Fruit fly (Drosophila melanogaster) whole organism, embryonic: ENCODE measurements around the gene CG31957.

Experiments used
- Ada2b ChIP-seq: fragments of 200-800 bp; sonication (Bioruptor generic); IDR thresholded peaks from 2 replicates; pipeline ENCODE4 v1.3.6; 2022; ENCODE audit warnings: missing biosample characterization, missing genetic modification characterization
- C15 ChIP-seq: fragments of 200-800 bp; sonication (Bioruptor generic); IDR thresholded peaks from 3 replicates; pipeline ENCODE4 v1.3.6; 2022; ENCODE audit warnings: missing biosample characterization, missing genetic modification characterization
- CG10274 ChIP-seq: fragments of 200-800 bp; sonication (Bioruptor generic); optimal IDR thresholded peaks from 3 replicates; lab custom pipeline; 2017; ENCODE audit warnings: missing biosample characterization, mild to moderate bottlenecking, missing genetic modification characterization
- CG10462 ChIP-seq: fragments of 200-800 bp; sonication (Bioruptor generic); optimal IDR thresholded peaks from 2 replicates; lab custom pipeline; 2016; ENCODE audit warnings: missing biosample characterization, missing genetic modification characterization
- CG10979 ChIP-seq: fragments of 200-800 bp; sonication (Bioruptor generic); optimal IDR thresholded peaks from 2 replicates; lab custom pipeline; 2018; ENCODE audit warnings: missing biosample characterization, mild to moderate bottlenecking, missing genetic modification characterization, moderate library complexity
- CG11247 ChIP-seq: fragments of 200-800 bp; sonication (Bioruptor generic); IDR thresholded peaks from 2 replicates; pipeline ENCODE4 v1.3.6; 2022; ENCODE audit warnings: missing biosample characterization, missing genetic modification characterization
- CG11696 ChIP-seq: fragments of 200-800 bp; sonication (Bioruptor generic); IDR thresholded peaks from 2 replicates; pipeline ENCODE4 v1.3.6; 2022; ENCODE audit warnings: missing biosample characterization, missing genetic modification characterization
- CG13296 ChIP-seq: fragments of 200-800 bp; sonication (Bioruptor generic); optimal IDR thresholded peaks from 3 replicates; lab custom pipeline; 2018; ENCODE audit warnings: missing biosample characterization, mild to moderate bottlenecking, missing genetic modification characterization
- CG13624 ChIP-seq: fragments of 200-800 bp; sonication (Bioruptor generic); optimal IDR thresholded peaks from 2 replicates; lab custom pipeline; 2016; ENCODE audit warnings: missing biosample characterization, missing genetic modification characterization
- CG14441 ChIP-seq: fragments of 200-800 bp; sonication (Bioruptor generic); IDR thresholded peaks from 2 replicates; pipeline ENCODE4 v1.3.6; 2022; ENCODE audit warnings: missing biosample characterization, missing genetic modification characterization
- CG16779 ChIP-seq: fragments of 200-800 bp; sonication (Bioruptor generic); IDR thresholded peaks from 2 replicates; pipeline ENCODE4 v1.3.6; 2022; ENCODE audit warnings: missing biosample characterization, missing genetic modification characterization
- CG17829 ChIP-seq: fragments of 200-800 bp; optimal IDR thresholded peaks from 2 replicates; lab custom pipeline; 2019; ENCODE audit warnings: missing biosample characterization, mild to moderate bottlenecking, missing genetic modification characterization, moderate library complexity
- CG1792 ChIP-seq: fragments of 200-800 bp; sonication (Bioruptor generic); optimal IDR thresholded peaks from 2 replicates; lab custom pipeline; 2016; ENCODE audit warnings: missing biosample characterization, missing genetic modification characterization
- CG2202 ChIP-seq: fragments of 200-800 bp; sonication (Bioruptor generic); optimal IDR thresholded peaks from 2 replicates; lab custom pipeline; 2018; ENCODE audit warnings: missing biosample characterization, mild to moderate bottlenecking, missing genetic modification characterization
- CG2712 ChIP-seq: fragments of 200-800 bp; optimal IDR thresholded peaks from 3 replicates; lab custom pipeline; 2019; ENCODE audit warnings: missing biosample characterization, mild to moderate bottlenecking, missing genetic modification characterization, moderate library complexity
- CG31388 ChIP-seq: fragments of 200-800 bp; sonication (Bioruptor generic); optimal IDR thresholded peaks from 2 replicates; lab custom pipeline; 2016; ENCODE audit warnings: missing biosample characterization, missing genetic modification characterization
- CG32772 ChIP-seq: fragments of 200-800 bp; sonication (Bioruptor generic); IDR thresholded peaks from 2 replicates; pipeline ENCODE4 v1.3.6; 2022; ENCODE audit warnings: missing biosample characterization, missing genetic modification characterization
- CG3838 ChIP-seq: fragments of 200-800 bp; sonication (Bioruptor generic); optimal IDR thresholded peaks from 3 replicates; lab custom pipeline; 2016; ENCODE audit warnings: missing biosample characterization, missing genetic modification characterization
- CG4282 ChIP-seq: fragments of 200-800 bp; sonication (Bioruptor generic); optimal IDR thresholded peaks from 2 replicates; lab custom pipeline; 2016; ENCODE audit warnings: missing biosample characterization, missing genetic modification characterization
- CG4707 ChIP-seq: fragments of 200-800 bp; sonication (Bioruptor generic); optimal IDR thresholded peaks from 2 replicates; lab custom pipeline; 2018; ENCODE audit warnings: missing biosample characterization, mild to moderate bottlenecking, missing genetic modification characterization, moderate library complexity
- CG7839 ChIP-seq: fragments of 200-800 bp; sonication (Bioruptor generic); optimal IDR thresholded peaks from 3 replicates; lab custom pipeline; 2018; ENCODE audit warnings: missing biosample characterization, mild to moderate bottlenecking, missing genetic modification characterization, moderate library complexity
- CG8388 ChIP-seq: fragments of 200-800 bp; sonication (Bioruptor generic); optimal IDR thresholded peaks from 2 replicates; lab custom pipeline; 2019; ENCODE audit warnings: missing biosample characterization, mild to moderate bottlenecking, missing genetic modification characterization, moderate library complexity
- CG9817 ChIP-seq: fragments of 200-800 bp; sonication (Bioruptor generic); optimal IDR thresholded peaks from 2 replicates; lab custom pipeline; 2018; ENCODE audit warnings: missing biosample characterization, mild to moderate bottlenecking, missing genetic modification characterization, moderate library complexity
- Deaf1 ChIP-seq: fragments of 200-800 bp; optimal IDR thresholded peaks from 3 replicates; lab custom pipeline; 2019; ENCODE audit warnings: missing biosample characterization, mild to moderate bottlenecking, missing genetic modification characterization, moderate library complexity
- Dek ChIP-seq: fragments of 200-800 bp; sonication (Bioruptor generic); optimal IDR thresholded peaks from 3 replicates; lab custom pipeline; 2019; ENCODE audit warnings: missing biosample characterization, mild to moderate bottlenecking, missing genetic modification characterization, moderate library complexity
- Dp ChIP-seq: fragments of 200-800 bp; sonication (Bioruptor generic); optimal IDR thresholded peaks from 2 replicates; lab custom pipeline; 2018; ENCODE audit warnings: missing biosample characterization, mild to moderate bottlenecking, missing genetic modification characterization, moderate library complexity
- Fer3 ChIP-seq: fragments of 200-800 bp; sonication (Bioruptor generic); optimal IDR thresholded peaks from 2 replicates; lab custom pipeline; 2018; ENCODE audit warnings: missing biosample characterization, mild to moderate bottlenecking, missing genetic modification characterization, moderate library complexity
- GATAe ChIP-seq: fragments of 200-800 bp; sonication (Bioruptor generic); conservative IDR thresholded peaks from 2 replicates; pipeline ENCODE4 v1.3.6; 2022; ENCODE audit warnings: missing biosample characterization, missing genetic modification characterization
- Gsc ChIP-seq: fragments of 200-800 bp; sonication (Bioruptor generic); IDR thresholded peaks from 2 replicates; pipeline ENCODE4 v1.3.6; 2022; ENCODE audit warnings: missing biosample characterization, missing genetic modification characterization
- Gug ChIP-seq: fragments of 200-800 bp; sonication (Bioruptor generic); IDR thresholded peaks from 4 replicates; pipeline ENCODE4 v1.3.6; 2022; ENCODE audit warnings: missing biosample characterization, missing genetic modification characterization
- Hr78 ChIP-seq, 2 experiments: fragments of 200-800 bp in 1 of 2; fragments of >200 bp in 1 of 2; sonication (Bioruptor generic) in 1 of 2; optimal IDR thresholded peaks; 2 replicates each; lab custom pipeline; 2017 to 2019; ENCODE audit warnings: missing biosample characterization in 2 of 2, missing genetic modification characterization in 2 of 2, mild to moderate bottlenecking in 1 of 2, moderate library complexity in 1 of 2
- PHDP ChIP-seq: fragments of 200-800 bp; sonication (Bioruptor generic); optimal IDR thresholded peaks from 3 replicates; lab custom pipeline; 2018; ENCODE audit warnings: missing biosample characterization, mild to moderate bottlenecking, missing genetic modification characterization, moderate library complexity
- Rx ChIP-seq: fragments of 200-800 bp; sonication (Bioruptor generic); IDR thresholded peaks from 2 replicates; pipeline ENCODE4 v1.3.6; 2022; ENCODE audit warnings: missing biosample characterization, missing genetic modification characterization
- Tbp ChIP-seq: fragments of >200 bp; optimal IDR thresholded peaks from 2 replicates; lab custom pipeline; 2018; ENCODE audit warnings: missing biosample characterization, missing genetic modification characterization
- Xbp1 ChIP-seq: fragments of 200-800 bp; sonication (Bioruptor generic); optimal IDR thresholded peaks from 3 replicates; lab custom pipeline; 2016; ENCODE audit warnings: missing biosample characterization, mild to moderate bottlenecking, missing genetic modification characterization
- bsh ChIP-seq, 2 experiments: fragments of 200-800 bp; sonication (Bioruptor generic); optimal IDR thresholded peaks; 2 replicates each; lab custom pipeline; 2017 to 2018; ENCODE audit warnings: mild to moderate bottlenecking in 2 of 2, missing biosample characterization in 2 of 2, missing genetic modification characterization in 2 of 2, moderate library complexity in 1 of 2
- chn ChIP-seq: fragments of 200-800 bp; sonication (Bioruptor generic); optimal IDR thresholded peaks from 2 replicates; lab custom pipeline; 2016; ENCODE audit warnings: missing biosample characterization, missing genetic modification characterization
- crc ChIP-seq: fragments of 200-800 bp; sonication (Bioruptor generic); optimal IDR thresholded peaks from 2 replicates; lab custom pipeline; 2016; ENCODE audit warnings: missing biosample characterization, missing genetic modification characterization
- emc ChIP-seq: fragments of 200-800 bp; sonication (Bioruptor generic); optimal IDR thresholded peaks from 2 replicates; lab custom pipeline; 2016; ENCODE audit warnings: missing biosample characterization, missing genetic modification characterization
- eve ChIP-seq, 2 experiments: fragments of >200 bp; optimal IDR thresholded peaks; 2 replicates each; lab custom pipeline; 2017; ENCODE audit warnings: missing biosample characterization in 2 of 2, missing genetic modification characterization in 2 of 2
- gem ChIP-seq: fragments of 200-800 bp; sonication (Bioruptor generic); optimal IDR thresholded peaks from 2 replicates; lab custom pipeline; 2019; ENCODE audit warnings: missing biosample characterization, mild to moderate bottlenecking, missing genetic modification characterization, moderate library complexity
- insv ChIP-seq, 2 experiments: fragments of 200-800 bp; sonication (Bioruptor generic); optimal IDR thresholded peaks; 3 replicates each; lab custom pipeline; 2016 to 2018; ENCODE audit warnings: missing biosample characterization in 2 of 2, missing genetic modification characterization in 2 of 2
- kah ChIP-seq: fragments of 200-800 bp; sonication (Bioruptor generic); optimal IDR thresholded peaks from 2 replicates; lab custom pipeline; 2018; ENCODE audit warnings: missing biosample characterization, mild to moderate bottlenecking, missing genetic modification characterization
- lab ChIP-seq: fragments of 200-800 bp; sonication (Bioruptor generic); optimal IDR thresholded peaks from 3 replicates; lab custom pipeline; 2017; ENCODE audit warnings: missing biosample characterization, missing genetic modification characterization, mild to moderate bottlenecking, moderate library complexity, missing genetic modification reagents
- lilli ChIP-seq: fragments of 200-800 bp; sonication (Bioruptor generic); optimal IDR thresholded peaks from 3 replicates; lab custom pipeline; 2016; ENCODE audit warnings: missing biosample characterization, missing genetic modification characterization
- mirr ChIP-seq: fragments of 200-800 bp; sonication (Bioruptor generic); optimal IDR thresholded peaks from 3 replicates; lab custom pipeline; 2018; ENCODE audit warnings: missing biosample characterization, mild to moderate bottlenecking, missing genetic modification characterization
- pan ChIP-seq, 4 experiments: fragments of >200 bp in 3 of 4; fragments of 200-800 bp in 1 of 4; sonication (Bioruptor generic) in 1 of 4; optimal IDR thresholded peaks in 3 of 4; IDR thresholded peaks in 1 of 4; 2 replicates each; pipeline versions ENCODE4 v1.3.6 to Lab custom; 2017 to 2022; ENCODE audit warnings: missing biosample characterization in 2 of 4, missing genetic modification characterization in 2 of 4, mixed read lengths in 1 of 4
- psq ChIP-seq: fragments of 200-800 bp; sonication (Bioruptor generic); optimal IDR thresholded peaks from 2 replicates; lab custom pipeline; 2017; ENCODE audit warnings: missing biosample characterization, missing genetic modification characterization
- schlank ChIP-seq: fragments of 200-800 bp; sonication (Bioruptor generic); optimal IDR thresholded peaks from 2 replicates; lab custom pipeline; 2018; ENCODE audit warnings: missing biosample characterization, mild to moderate bottlenecking, missing genetic modification characterization
- ssp ChIP-seq: fragments of 200-800 bp; sonication (Bioruptor generic); IDR thresholded peaks from 2 replicates; pipeline ENCODE4 v1.3.6; 2022; ENCODE audit warnings: missing biosample characterization, missing genetic modification characterization
- ttk ChIP-seq: fragments of 200-800 bp; sonication (Bioruptor generic); IDR thresholded peaks from 2 replicates; pipeline ENCODE4 v2.1.2; 2022; ENCODE audit warnings: missing biosample characterization, missing genetic modification characterization

CG31957 gene

dm6 chr2L:3882172-3882571 lies 9.9 kb upstream of the CG31957 start (continued):
- no peak for TF ChIP-seq CG16779 (GFP tag; lab: Robert Waterston, UW)
- TF ChIP-seq Tbp (GFP tag; lab: Kevin White, UChicago), result no peak
- TF ChIP-seq pan (optimal IDR thresholded peaks at IDR 0.05; lab: Kevin White, UChicago), result no peak
- peak in 1 of 2 experiments; percentile 43 for TF ChIP-seq pan (GFP tag; optimal IDR thresholded peaks at IDR 0.05 in 1 of 2, IDR thresholded peaks at IDR 0.05 in 1 of 2)
- no peak for TF ChIP-seq insv (GFP tag; optimal IDR thresholded peaks at IDR 0.05; lab: Kevin White, UChicago)
- peak; percentile 54 for TF ChIP-seq lab (GFP tag; lab: Kevin White, UChicago)
- peak; percentile 44 to 46 for TF ChIP-seq bsh (GFP tag; optimal IDR thresholded peaks at IDR 0.05; lab: Kevin White, UChicago)
- TF ChIP-seq Dek (tag; lab: Kevin White, UChicago), result peak; percentile 24
- TF ChIP-seq Dp, result no peak
- no peak for TF ChIP-seq CG10462 (GFP tag; lab: Kevin White, UChicago)
- TF ChIP-seq CG11696 (GFP tag; lab: Robert Waterston, UW), result no peak
- TF ChIP-seq chn (GFP tag; lab: Kevin White, UChicago), result no peak
- 0 out of 2 replicates have a peak, but pooled peaks have one; percentile 37 for TF ChIP-seq ttk
- TF ChIP-seq PHDP (tag; lab: Kevin White, UChicago), result peak; percentile 51
- TF ChIP-seq CG2202 (tag; lab: Kevin White, UChicago), result no peak
- peak; percentile 35 for TF ChIP-seq CG8388 (GFP tag; lab: Kevin White, UChicago)
- no peak for TF ChIP-seq CG14441 (GFP tag; lab: Robert Waterston, UW)
- no peak for TF ChIP-seq CG13624 (GFP tag; lab: Kevin White, UChicago)
- TF ChIP-seq psq (GFP tag; lab: Kevin White, UChicago), result no peak
- TF ChIP-seq Hr78 (GFP tag; optimal IDR thresholded peaks at IDR 0.05; lab: Kevin White, UChicago), result no peak
- no peak for TF ChIP-seq schlank
- peak; percentile 26 for TF ChIP-seq CG2712 (tag; lab: Kevin White, UChicago)
- TF ChIP-seq gem (tag; lab: Kevin White, UChicago), result peak; percentile 72
- TF ChIP-seq Gug (GFP tag; lab: Robert Waterston, UW), result no peak
- TF ChIP-seq CG1792, result no peak
- TF ChIP-seq Xbp1 (GFP tag; lab: Kevin White, UChicago), result peak; percentile 37
- no peak for TF ChIP-seq kah
- no peak for TF ChIP-seq lilli (GFP tag; lab: Kevin White, UChicago)
- TF ChIP-seq ssp, result 0 out of 2 replicates have a peak, but pooled peaks have one; percentile 10
- TF ChIP-seq CG10979 (tag; lab: Kevin White, UChicago), result no peak
- TF ChIP-seq CG31388 (GFP tag; lab: Kevin White, UChicago), result no peak
- TF ChIP-seq C15 (GFP tag; lab: Robert Waterston, UW), result no peak
- TF ChIP-seq Gsc (GFP tag; lab: Robert Waterston, UW), result no peak
- TF ChIP-seq CG10274 (GFP tag; lab: Kevin White, UChicago), result no peak
- no peak for TF ChIP-seq crc (GFP tag; lab: Kevin White, UChicago)
- TF ChIP-seq CG7839 (tag; lab: Kevin White, UChicago), result peak; percentile 36
- TF ChIP-seq Fer3 (tag; lab: Kevin White, UChicago), result peak; percentile 34
- no peak for TF ChIP-seq Deaf1 (tag; lab: Kevin White, UChicago)
- no peak for TF ChIP-seq GATAe (GFP tag; lab: Robert Waterston, UW)
- TF ChIP-seq Ada2b (GFP tag; lab: Robert Waterston, UW), result no peak; the same call in 1 of the 2 replicates
- TF ChIP-seq Rx (GFP tag; lab: Robert Waterston, UW), result peak; percentile 45; the same call in 1 of the 2 replicates
- TF ChIP-seq CG13296, result no peak
- no peak for TF ChIP-seq CG17829
- TF ChIP-seq CG3838 (GFP tag; lab: Kevin White, UChicago), result no peak
- peak; percentile 16 for TF ChIP-seq CG9817 (tag; lab: Kevin White, UChicago)
- TF ChIP-seq CG32772 (GFP tag; lab: Robert Waterston, UW), result 0 out of 2 replicates have a peak, but pooled peaks have one; percentile 49
- TF ChIP-seq CG4707 (GFP tag; lab: Kevin White, UChicago), result no peak
- TF ChIP-seq CG4282 (GFP tag; lab: Kevin White, UChicago), result no peak
- TF ChIP-seq mirr (GFP tag; lab: Kevin White, UChicago), result no peak
- no peak for TF ChIP-seq CG11247
- TF ChIP-seq emc (GFP tag; lab: Kevin White, UChicago), result no peak
- TF ChIP-seq eve (GFP tag; optimal IDR thresholded peaks at IDR 0.05; lab: Kevin White, UChicago), result no peak
